Fruit fly (Drosophila melanogaster): ENCODE measurements around the gene MED24.

The MED24 gene

dm6 chr3L:8191042-8191613 is at the start of gene MED24:
Gene MED24, plus strand, starts transcription at chr3L:8191270.
- no peak for TF ChIP-seq Sin3A (optimal IDR thresholded peaks at IDR 0.05)
- TF ChIP-seq ttk (optimal IDR thresholded peaks at IDR 0.05) = no peak
- no peak for TF ChIP-seq Myc (optimal IDR thresholded peaks at IDR 0.05)
- no peak for TF ChIP-seq h (optimal IDR thresholded peaks at IDR 0.05)
- no peak for TF ChIP-seq psq (optimal IDR thresholded peaks at IDR 0.05)
- no peak for TF ChIP-seq insv (optimal IDR thresholded peaks at IDR 0.05)

- TF ChIP-seq psq (optimal IDR thresholded peaks at IDR 0.05) (no peak), Myc (optimal IDR thresholded peaks at IDR 0.05) (no peak)
Observed at dm6 chr3L:8150284-8150683, 40.8 kb upstream of the MED24 start.

dm6 chr3L:8150812-8151211 is 40.3 kb upstream of the MED24 start:
- TF ChIP-seq ttk (optimal IDR thresholded peaks at IDR 0.05) (no peak), Sin3A (optimal IDR thresholded peaks at IDR 0.05) (no peak), insv (optimal IDR thresholded peaks at IDR 0.05) (no peak), psq (optimal IDR thresholded peaks at IDR 0.05) (no peak), h (optimal IDR thresholded peaks at IDR 0.05) (no peak), Myc (optimal IDR thresholded peaks at IDR 0.05) (no peak)

- TF ChIP-seq insv (optimal IDR thresholded peaks at IDR 0.05) (no peak), Myc (optimal IDR thresholded peaks at IDR 0.05) (no peak), ttk (optimal IDR thresholded peaks at IDR 0.05) (no peak), Sin3A (optimal IDR thresholded peaks at IDR 0.05) (no peak), h (optimal IDR thresholded peaks at IDR 0.05) (no peak), psq (optimal IDR thresholded peaks at IDR 0.05) (no peak)
Observed at dm6 chr3L:8151727-8152199, 39.3 kb upstream of the MED24 start, which contains the start of gene CG13676. Gene CG13676, minus strand, starts transcription at chr3L:8151813.

dm6 chr3L:8153206-8153996 is 37.7 kb upstream of the MED24 start:
- TF ChIP-seq ttk (optimal IDR thresholded peaks at IDR 0.05) = no peak
- no peak for TF ChIP-seq Myc (optimal IDR thresholded peaks at IDR 0.05)
- no peak for TF ChIP-seq Sin3A (optimal IDR thresholded peaks at IDR 0.05)
- TF ChIP-seq h (optimal IDR thresholded peaks at IDR 0.05) = no peak
- no peak for TF ChIP-seq psq (optimal IDR thresholded peaks at IDR 0.05)
- TF ChIP-seq insv (optimal IDR thresholded peaks at IDR 0.05) = no peak

- TF ChIP-seq ttk (optimal IDR thresholded peaks at IDR 0.05) (no peak), psq (optimal IDR thresholded peaks at IDR 0.05) (no peak), insv (optimal IDR thresholded peaks at IDR 0.05) (no peak), Myc (optimal IDR thresholded peaks at IDR 0.05) (no peak), h (optimal IDR thresholded peaks at IDR 0.05) (no peak), Sin3A (optimal IDR thresholded peaks at IDR 0.05) (no peak)
Observed at dm6 chr3L:8154544-8154943, 36.5 kb upstream of the MED24 start.

dm6 chr3L:8155324-8155723 is 35.7 kb upstream of the MED24 start:
- TF ChIP-seq insv (optimal IDR thresholded peaks at IDR 0.05) (no peak), psq (optimal IDR thresholded peaks at IDR 0.05) (no peak), h (optimal IDR thresholded peaks at IDR 0.05) (no peak), Sin3A (optimal IDR thresholded peaks at IDR 0.05) (no peak), ttk (optimal IDR thresholded peaks at IDR 0.05) (no peak), Myc (optimal IDR thresholded peaks at IDR 0.05) (no peak)

dm6 chr3L:8156199-8156598 is 34.9 kb upstream of the MED24 start:
- TF ChIP-seq h (optimal IDR thresholded peaks at IDR 0.05) (no peak), psq (optimal IDR thresholded peaks at IDR 0.05) (no peak), Sin3A (optimal IDR thresholded peaks at IDR 0.05) (no peak), ttk (optimal IDR thresholded peaks at IDR 0.05) (no peak), Myc (optimal IDR thresholded peaks at IDR 0.05) (no peak), insv (optimal IDR thresholded peaks at IDR 0.05) (no peak)

dm6 chr3L:8157079-8157478 is 34.0 kb upstream of the MED24 start:
- TF ChIP-seq Myc (optimal IDR thresholded peaks at IDR 0.05) (no peak), psq (optimal IDR thresholded peaks at IDR 0.05) (no peak), insv (optimal IDR thresholded peaks at IDR 0.05) (no peak), h (optimal IDR thresholded peaks at IDR 0.05) (no peak), ttk (optimal IDR thresholded peaks at IDR 0.05) (no peak), Sin3A (optimal IDR thresholded peaks at IDR 0.05) (no peak)

- TF ChIP-seq insv (optimal IDR thresholded peaks at IDR 0.05) (no peak), h (optimal IDR thresholded peaks at IDR 0.05) (no peak), Myc (optimal IDR thresholded peaks at IDR 0.05) (no peak), psq (optimal IDR thresholded peaks at IDR 0.05) (no peak), Sin3A (optimal IDR thresholded peaks at IDR 0.05) (no peak), ttk (optimal IDR thresholded peaks at IDR 0.05) (no peak)
Observed at dm6 chr3L:8158715-8159380, 32.2 kb upstream of the MED24 start, which contains the start of gene CG42445. Gene CG42445, minus strand, starts transcription at chr3L:8158900.

- TF ChIP-seq insv (optimal IDR thresholded peaks at IDR 0.05) (no peak), h (optimal IDR thresholded peaks at IDR 0.05) (no peak), psq (optimal IDR thresholded peaks at IDR 0.05) (no peak), Sin3A (optimal IDR thresholded peaks at IDR 0.05) (no peak), ttk (optimal IDR thresholded peaks at IDR 0.05) (no peak), Myc (optimal IDR thresholded peaks at IDR 0.05) (no peak)
Observed at dm6 chr3L:8159724-8160422, 31.2 kb upstream of the MED24 start, which contains the start of gene CG43886. Gene CG43886, minus strand, starts transcription at chr3L:8159774.
